Fruit fly (Drosophila melanogaster): ENCODE results near the gene CG4537.

The CG4537 gene

DNA sequence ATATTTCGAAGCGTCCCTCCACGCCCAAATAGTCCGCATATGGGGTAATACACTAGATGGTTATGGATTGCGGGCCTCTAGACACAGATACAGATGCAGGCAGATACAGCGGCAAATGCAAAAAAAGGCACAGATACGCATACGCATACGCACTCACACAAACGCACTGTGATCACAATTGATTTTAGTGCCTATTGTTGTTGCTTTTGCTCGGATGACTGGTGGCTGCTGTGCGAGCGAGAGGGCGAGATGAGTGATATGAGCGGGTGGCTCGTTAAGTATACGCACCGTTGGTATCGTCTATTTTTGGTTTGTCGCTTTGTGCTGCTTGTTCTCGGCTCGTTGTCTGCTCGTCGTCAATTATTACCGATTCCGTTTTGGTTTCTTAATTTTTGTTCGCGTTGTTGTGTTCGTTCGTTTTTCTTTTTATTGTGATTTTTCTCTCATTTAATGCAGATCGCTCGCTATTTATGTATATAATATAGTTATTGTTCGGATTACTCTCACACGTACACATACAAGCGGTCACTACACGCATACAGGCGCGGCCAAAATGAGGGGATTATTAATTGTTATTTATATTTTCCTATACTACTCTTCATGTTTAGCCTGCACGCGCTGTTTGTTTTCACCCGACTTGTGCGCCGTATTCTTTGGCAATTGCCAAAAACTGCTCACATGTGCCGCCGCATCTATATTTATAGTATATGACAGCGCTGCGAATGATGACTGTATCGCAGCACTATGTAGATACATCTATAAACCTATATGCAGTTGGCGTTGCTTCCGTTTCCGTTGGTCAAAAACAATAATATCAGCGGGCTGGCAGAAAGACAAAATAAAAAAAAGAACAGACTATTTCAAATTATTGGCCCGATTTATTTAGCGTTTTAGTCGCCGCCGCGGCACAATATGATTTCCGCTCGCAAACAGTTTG lies 16.9 kb downstream of the CG4537 start:
- no peak for TF ChIP-seq rn (GFP tag; IDR thresholded peaks at IDR 0.05)
- no peak for TF ChIP-seq CG12605 (GFP tag; IDR thresholded peaks at IDR 0.05)
- TF ChIP-seq CG15710 (tag; optimal IDR thresholded peaks at IDR 0.05) = peak; percentile 13
- peak; percentile 60 for TF ChIP-seq EcR (GFP tag; optimal IDR thresholded peaks at IDR 0.05)
- peak; percentile 60 for TF ChIP-seq CG4496 (GFP tag; IDR thresholded peaks at IDR 0.05)
- no peak for TF ChIP-seq Snoo (tag; optimal IDR thresholded peaks at IDR 0.05)
- TF ChIP-seq CG17806 (tag; optimal IDR thresholded peaks at IDR 0.05) = no peak
- no peak for TF ChIP-seq CG8159 (tag; optimal IDR thresholded peaks at IDR 0.05)
- peak; percentile 56 for TF ChIP-seq CG13204 (GFP tag; optimal IDR thresholded peaks at IDR 0.05)
- TF ChIP-seq gl (tag; optimal IDR thresholded peaks at IDR 0.05) = peak; percentile 44
- no peak for TF ChIP-seq CG9948 (tag; optimal IDR thresholded peaks at IDR 0.05)
- TF ChIP-seq Pif1B (GFP tag; optimal IDR thresholded peaks at IDR 0.05) = peak; percentile 19
- TF ChIP-seq Ets98B (GFP tag; IDR thresholded peaks at IDR 0.05) = peak; percentile 31; the same call in 1 of the 2 replicates

dm6 chr2L:9908468-9908967 lies 17.8 kb downstream of the CG4537 start, which contains the start of gene CG13124:
TSS of gene CG13124 (minus strand) at chr2L:9908633.
- peak; percentile 21 for TF ChIP-seq Snoo (tag; optimal IDR thresholded peaks at IDR 0.05)
- TF ChIP-seq CG4496 (GFP tag; IDR thresholded peaks at IDR 0.05) = no peak
- peak; percentile 8 for TF ChIP-seq CG13204 (GFP tag; optimal IDR thresholded peaks at IDR 0.05)
- TF ChIP-seq fd96Ca (GFP tag; IDR thresholded peaks at IDR 0.05) = no peak
- no peak for TF ChIP-seq CG9948 (tag; optimal IDR thresholded peaks at IDR 0.05)
- no peak for TF ChIP-seq EcR (GFP tag; optimal IDR thresholded peaks at IDR 0.05)
- TF ChIP-seq CG32121 (GFP tag; IDR thresholded peaks at IDR 0.05) = no peak
- TF ChIP-seq CG12605 (GFP tag; IDR thresholded peaks at IDR 0.05) = peak; percentile 65
- peak; percentile 9 for TF ChIP-seq CG8301 (tag; optimal IDR thresholded peaks at IDR 0.05)
- TF ChIP-seq CG17806 (tag; optimal IDR thresholded peaks at IDR 0.05) = no peak
- no peak for TF ChIP-seq gl (tag; optimal IDR thresholded peaks at IDR 0.05)
- TF ChIP-seq D1 (tag; optimal IDR thresholded peaks at IDR 0.05) = no peak
- TF ChIP-seq Ets98B (GFP tag; IDR thresholded peaks at IDR 0.05) = peak; percentile 51; the same call in 1 of the 2 replicates
- no peak for TF ChIP-seq rn (GFP tag; IDR thresholded peaks at IDR 0.05)
- TF ChIP-seq Pif1A (GFP tag; optimal IDR thresholded peaks at IDR 0.05) = peak; percentile 19
- TF ChIP-seq CG15710 (tag; optimal IDR thresholded peaks at IDR 0.05) = no peak
- TF ChIP-seq CG34367 (tag; optimal IDR thresholded peaks at IDR 0.05) = no peak
- TF ChIP-seq CG8159 (tag; optimal IDR thresholded peaks at IDR 0.05) = peak; percentile 25
- peak; percentile 17 for TF ChIP-seq CG14655 (GFP tag; optimal IDR thresholded peaks at IDR 0.05)

dm6 chr2L:9911783-9912182 lies 21.1 kb downstream of the CG4537 start:
- TF ChIP-seq CG17806 (tag; optimal IDR thresholded peaks at IDR 0.05) = peak; percentile 5
- TF ChIP-seq CG9948 (tag; optimal IDR thresholded peaks at IDR 0.05) = no peak
- no peak for TF ChIP-seq Pif1B (GFP tag; optimal IDR thresholded peaks at IDR 0.05)
- TF ChIP-seq CG32121 (GFP tag; IDR thresholded peaks at IDR 0.05) = peak; percentile 50; the same call in 1 of the 2 replicates
- no peak for TF ChIP-seq CG14655 (GFP tag; optimal IDR thresholded peaks at IDR 0.05)
- TF ChIP-seq CG4496 (GFP tag; IDR thresholded peaks at IDR 0.05) = peak; percentile 73
- TF ChIP-seq CG34367 (tag; optimal IDR thresholded peaks at IDR 0.05) = no peak
- no peak for TF ChIP-seq rn (GFP tag; IDR thresholded peaks at IDR 0.05)
- TF ChIP-seq fd96Ca (GFP tag; IDR thresholded peaks at IDR 0.05) = peak; percentile 63; the same call in 2 of the 3 replicates
- no peak for TF ChIP-seq CG8159 (tag; optimal IDR thresholded peaks at IDR 0.05)
- no peak for TF ChIP-seq D1 (tag; optimal IDR thresholded peaks at IDR 0.05)
- 0 out of 2 replicates have a peak, but pooled peaks have one; percentile 17 for TF ChIP-seq CG12605 (GFP tag; IDR thresholded peaks at IDR 0.05)
- TF ChIP-seq CG13204 (GFP tag; optimal IDR thresholded peaks at IDR 0.05) = no peak
- TF ChIP-seq EcR (GFP tag; optimal IDR thresholded peaks at IDR 0.05) = no peak
- no peak for TF ChIP-seq gl (tag; optimal IDR thresholded peaks at IDR 0.05)
- TF ChIP-seq Snoo (tag; optimal IDR thresholded peaks at IDR 0.05) = peak; percentile 10
- TF ChIP-seq Pif1A (GFP tag; optimal IDR thresholded peaks at IDR 0.05) = peak; percentile 39
- TF ChIP-seq CG8301 (tag; optimal IDR thresholded peaks at IDR 0.05) = peak; percentile 0
- TF ChIP-seq Ets98B (GFP tag; IDR thresholded peaks at IDR 0.05) = peak; percentile 76
- TF ChIP-seq CG15710 (tag; optimal IDR thresholded peaks at IDR 0.05) = no peak
- TF ChIP-seq CG10348 (GFP tag; IDR thresholded peaks at IDR 0.05) = no peak

dm6 chr2L:9912570-9913260 lies 22.0 kb downstream of the CG4537 start, which contains the start of the genes Etl1 and Srp54:
TSS of gene Etl1 (minus strand) at chr2L:9912608.
TSS of gene Srp54 (plus strand) at chr2L:9912911.
- TF ChIP-seq CG32121 (GFP tag; IDR thresholded peaks at IDR 0.05) (no peak), CG34367 (tag; optimal IDR thresholded peaks at IDR 0.05) (no peak), CG8159 (tag; optimal IDR thresholded peaks at IDR 0.05) (no peak), EcR (GFP tag; optimal IDR thresholded peaks at IDR 0.05) (no peak), Pif1A (GFP tag; optimal IDR thresholded peaks at IDR 0.05) (no peak)

All from whole organism, pupa.